Fruit fly (Drosophila melanogaster) whole organism, pupa: ENCODE measurements around the gene Unr.

Experiments used
- CG10348 ChIP-seq: fragments of 200-800 bp; sonication (Bioruptor generic); IDR thresholded peaks from 2 replicates; pipeline ENCODE4 v1.3.6; 2022; ENCODE audit warnings: missing biosample characterization, missing genetic modification characterization
- CG12605 ChIP-seq: fragments of 200-800 bp; sonication (Bioruptor generic); IDR thresholded peaks from 2 replicates; pipeline ENCODE4 v1.3.6; 2022; ENCODE audit warnings: missing biosample characterization, missing genetic modification characterization
- CG13204 ChIP-seq: fragments of 200-800 bp; sonication (Bioruptor generic); optimal IDR thresholded peaks from 2 replicates; lab custom pipeline; 2018; ENCODE audit warnings: missing biosample characterization, mild to moderate bottlenecking, missing genetic modification characterization, moderate library complexity
- CG14655 ChIP-seq: fragments of 200-800 bp; sonication (Bioruptor generic); optimal IDR thresholded peaks from 3 replicates; lab custom pipeline; 2017; ENCODE audit warnings: mild to moderate bottlenecking, missing biosample characterization, missing genetic modification reagents, missing genetic modification characterization
- CG15710 ChIP-seq: fragments of 200-800 bp; sonication (Bioruptor generic); optimal IDR thresholded peaks from 2 replicates; lab custom pipeline; 2018; ENCODE audit warnings: missing biosample characterization, mild to moderate bottlenecking, missing genetic modification characterization, moderate library complexity
- CG17806 ChIP-seq: fragments of 200-800 bp; sonication (Bioruptor generic); optimal IDR thresholded peaks from 2 replicates; lab custom pipeline; 2018; ENCODE audit warnings: missing biosample characterization, mild to moderate bottlenecking, missing genetic modification characterization, moderate library complexity
- CG32121 ChIP-seq: fragments of 200-800 bp; sonication (Bioruptor generic); IDR thresholded peaks from 2 replicates; pipeline ENCODE4 v1.3.6; 2022; ENCODE audit warnings: missing biosample characterization, missing genetic modification characterization
- CG34367 ChIP-seq: fragments of 200-800 bp; sonication (Bioruptor generic); optimal IDR thresholded peaks from 2 replicates; lab custom pipeline; 2018; ENCODE audit warnings: missing biosample characterization, mild to moderate bottlenecking, missing genetic modification characterization
- CG4496 ChIP-seq: fragments of 200-800 bp; sonication (Bioruptor generic); IDR thresholded peaks from 3 replicates; pipeline ENCODE4 v1.3.6; 2022; ENCODE audit warnings: missing biosample characterization, missing genetic modification characterization
- CG8159 ChIP-seq: fragments of 200-800 bp; sonication (Bioruptor generic); optimal IDR thresholded peaks from 3 replicates; lab custom pipeline; 2018; ENCODE audit warnings: missing biosample characterization, mild to moderate bottlenecking, missing genetic modification characterization, moderate library complexity
- CG8301 ChIP-seq: fragments of 200-800 bp; sonication (Bioruptor generic); optimal IDR thresholded peaks from 2 replicates; lab custom pipeline; 2018; ENCODE audit warnings: missing biosample characterization, mild to moderate bottlenecking, missing genetic modification characterization
- CG9948 ChIP-seq: fragments of 200-800 bp; sonication (Bioruptor generic); optimal IDR thresholded peaks from 2 replicates; lab custom pipeline; 2018; ENCODE audit warnings: missing biosample characterization, mild to moderate bottlenecking, missing genetic modification characterization, moderate library complexity
- D1 ChIP-seq: fragments of 200-800 bp; sonication (Bioruptor generic); optimal IDR thresholded peaks from 2 replicates; lab custom pipeline; 2018; ENCODE audit warnings: missing biosample characterization, mild to moderate bottlenecking, missing genetic modification characterization, moderate library complexity
- EcR ChIP-seq: fragments of 200-800 bp; sonication (Bioruptor generic); optimal IDR thresholded peaks from 3 replicates; lab custom pipeline; 2019; ENCODE audit warnings: missing biosample characterization, missing genetic modification characterization, mild to moderate bottlenecking, moderate library complexity, missing genetic modification reagents
- Ets98B ChIP-seq: fragments of 200-800 bp; sonication (Bioruptor generic); IDR thresholded peaks from 2 replicates; pipeline ENCODE4 v1.3.6; 2022; ENCODE audit warnings: missing biosample characterization, missing genetic modification characterization
- Pif1A ChIP-seq: fragments of 200-800 bp; sonication (Bioruptor generic); optimal IDR thresholded peaks from 3 replicates; lab custom pipeline; 2016; ENCODE audit warnings: missing biosample characterization, missing genetic modification characterization
- Pif1B ChIP-seq: fragments of 200-800 bp; sonication (Bioruptor generic); optimal IDR thresholded peaks from 3 replicates; lab custom pipeline; 2016; ENCODE audit warnings: missing biosample characterization, missing genetic modification characterization
- Snoo ChIP-seq: fragments of 200-800 bp; sonication (Bioruptor generic); optimal IDR thresholded peaks from 3 replicates; lab custom pipeline; 2017; ENCODE audit warnings: missing biosample characterization, mild to moderate bottlenecking, missing genetic modification characterization, inconsistent platforms
- fd96Ca ChIP-seq: fragments of 200-800 bp; sonication (Bioruptor generic); IDR thresholded peaks from 3 replicates; pipeline ENCODE4 v1.3.6; 2022; ENCODE audit warnings: missing biosample characterization, missing genetic modification characterization
- gl ChIP-seq: fragments of 200-800 bp; sonication (Bioruptor generic); optimal IDR thresholded peaks from 2 replicates; lab custom pipeline; 2018; ENCODE audit warnings: missing biosample characterization, mild to moderate bottlenecking, missing genetic modification characterization
- rn ChIP-seq: fragments of 200-800 bp; sonication (Bioruptor generic); IDR thresholded peaks from 2 replicates; pipeline ENCODE4 v1.3.6; 2022; ENCODE audit warnings: missing biosample characterization, missing genetic modification characterization

Unr gene

DNA sequence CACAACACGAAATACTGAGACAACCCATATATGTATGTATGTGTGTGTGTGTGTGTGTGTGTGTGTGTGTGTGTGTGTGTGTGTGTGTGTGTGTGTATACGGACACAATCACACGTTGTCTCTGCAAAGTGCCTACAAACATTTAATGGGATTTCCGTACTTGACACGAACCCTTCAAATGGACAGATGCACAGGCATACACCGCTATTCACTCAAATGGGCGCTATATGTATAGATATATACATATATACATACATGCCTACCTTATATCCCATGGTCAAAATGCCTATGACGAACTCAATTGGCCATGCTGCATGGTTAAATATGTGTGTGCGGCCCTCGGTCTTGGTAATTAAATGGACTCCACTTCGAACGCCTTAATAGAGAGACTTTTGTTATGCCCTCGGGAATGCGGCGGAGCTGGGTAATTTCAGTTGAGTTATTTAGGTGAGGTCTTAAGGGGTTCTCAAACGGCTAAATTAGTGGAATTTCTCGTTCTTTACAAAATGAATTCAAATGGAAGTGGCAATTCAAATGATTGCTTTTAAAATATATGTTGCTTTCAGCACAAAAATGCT lies 14.4 kb upstream of the Unr start:
- no peak for TF ChIP-seq CG13204
- no peak for TF ChIP-seq Snoo (tag; lab: Kevin White, UChicago)
- TF ChIP-seq CG17806, result no peak
- no peak for TF ChIP-seq CG8301 (tag; lab: Kevin White, UChicago)
- TF ChIP-seq Ets98B (GFP tag; lab: Robert Waterston, UW), result no peak
- TF ChIP-seq CG10348 (GFP tag; lab: Robert Waterston, UW), result no peak
- no peak for TF ChIP-seq fd96Ca (GFP tag; lab: Robert Waterston, UW)
- no peak for TF ChIP-seq CG32121 (GFP tag; lab: Robert Waterston, UW)
- TF ChIP-seq CG8159 (tag; lab: Kevin White, UChicago), result no peak
- TF ChIP-seq Pif1B, result no peak
- no peak for TF ChIP-seq CG9948 (tag; lab: Kevin White, UChicago)
- no peak for TF ChIP-seq EcR (GFP tag; lab: Kevin White, UChicago)
- TF ChIP-seq, all 21 proteins: peak for 0

DNA sequence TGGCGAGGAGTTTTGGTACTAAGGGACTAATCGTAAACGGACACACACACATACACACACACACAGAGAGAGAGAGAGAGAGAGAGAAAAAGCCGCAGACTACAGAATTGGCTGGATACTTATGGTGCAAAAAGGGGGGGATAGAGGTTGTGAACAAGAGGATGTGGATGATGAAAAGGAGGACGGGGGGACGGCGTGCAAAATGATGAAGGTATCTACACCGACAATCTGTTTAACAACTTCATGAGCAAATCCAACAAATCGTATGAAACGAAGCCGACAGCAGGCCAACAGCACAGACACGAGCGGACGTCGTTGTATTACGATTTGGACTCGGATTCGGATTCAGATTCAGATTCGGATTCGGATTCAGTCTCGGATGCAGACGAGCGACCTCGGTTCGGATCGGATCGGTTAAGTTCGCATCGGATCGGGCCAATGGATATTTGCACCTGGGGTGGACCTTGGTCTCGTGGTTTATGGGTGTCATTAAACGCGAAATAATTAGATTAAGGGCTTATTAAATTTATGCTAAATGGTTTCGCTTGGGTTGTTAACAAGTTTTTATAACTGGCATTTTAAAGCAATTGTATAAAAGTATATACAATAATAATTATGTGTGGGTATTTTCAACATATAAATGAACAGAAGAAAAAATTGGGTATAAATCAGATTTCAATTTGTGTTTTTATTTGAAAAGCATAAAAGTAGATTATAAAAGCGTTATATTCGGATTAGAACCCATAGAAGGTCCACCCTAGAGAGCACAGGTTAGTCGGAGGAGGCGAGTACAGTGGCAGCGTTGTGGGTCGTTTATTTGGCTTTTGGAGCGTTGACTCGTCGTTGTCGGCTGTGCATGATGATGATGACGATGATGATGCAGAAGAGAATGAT lies 13.1 kb upstream of the Unr start:
- no peak for TF ChIP-seq CG10348 (GFP tag; lab: Robert Waterston, UW)
- TF ChIP-seq gl (tag; lab: Kevin White, UChicago), result peak; percentile 88
- TF ChIP-seq CG9948 (tag; lab: Kevin White, UChicago), result peak; percentile 97
- peak; percentile 97 for TF ChIP-seq D1 (tag; lab: Kevin White, UChicago)
- peak; percentile 86 for TF ChIP-seq fd96Ca (GFP tag; lab: Robert Waterston, UW)
- peak; percentile 95 for TF ChIP-seq CG8301 (tag; lab: Kevin White, UChicago)
- peak; percentile 95 for TF ChIP-seq CG15710 (tag; lab: Kevin White, UChicago)
- TF ChIP-seq CG17806, result peak; percentile 96
- peak; percentile 96 for TF ChIP-seq Pif1A (GFP tag; lab: Kevin White, UChicago)
- peak; percentile 86 for TF ChIP-seq CG12605
- peak; percentile 90 for TF ChIP-seq CG32121 (GFP tag; lab: Robert Waterston, UW)
- TF ChIP-seq Ets98B (GFP tag; lab: Robert Waterston, UW), result peak; percentile 85
- TF ChIP-seq CG14655 (GFP tag; lab: Kevin White, UChicago), result peak; percentile 96
- TF ChIP-seq CG8159 (tag; lab: Kevin White, UChicago), result peak; percentile 100
- TF ChIP-seq CG4496 (GFP tag; lab: Robert Waterston, UW), result peak; percentile 88
- peak; percentile 96 for TF ChIP-seq Pif1B
- peak; percentile 96 for TF ChIP-seq Snoo (tag; lab: Kevin White, UChicago)
- peak; percentile 82 for TF ChIP-seq EcR (GFP tag; lab: Kevin White, UChicago)
- TF ChIP-seq rn, result peak; percentile 75
- peak; percentile 92 for TF ChIP-seq CG34367 (tag; lab: Kevin White, UChicago)
- peak; percentile 71 for TF ChIP-seq CG13204

DNA sequence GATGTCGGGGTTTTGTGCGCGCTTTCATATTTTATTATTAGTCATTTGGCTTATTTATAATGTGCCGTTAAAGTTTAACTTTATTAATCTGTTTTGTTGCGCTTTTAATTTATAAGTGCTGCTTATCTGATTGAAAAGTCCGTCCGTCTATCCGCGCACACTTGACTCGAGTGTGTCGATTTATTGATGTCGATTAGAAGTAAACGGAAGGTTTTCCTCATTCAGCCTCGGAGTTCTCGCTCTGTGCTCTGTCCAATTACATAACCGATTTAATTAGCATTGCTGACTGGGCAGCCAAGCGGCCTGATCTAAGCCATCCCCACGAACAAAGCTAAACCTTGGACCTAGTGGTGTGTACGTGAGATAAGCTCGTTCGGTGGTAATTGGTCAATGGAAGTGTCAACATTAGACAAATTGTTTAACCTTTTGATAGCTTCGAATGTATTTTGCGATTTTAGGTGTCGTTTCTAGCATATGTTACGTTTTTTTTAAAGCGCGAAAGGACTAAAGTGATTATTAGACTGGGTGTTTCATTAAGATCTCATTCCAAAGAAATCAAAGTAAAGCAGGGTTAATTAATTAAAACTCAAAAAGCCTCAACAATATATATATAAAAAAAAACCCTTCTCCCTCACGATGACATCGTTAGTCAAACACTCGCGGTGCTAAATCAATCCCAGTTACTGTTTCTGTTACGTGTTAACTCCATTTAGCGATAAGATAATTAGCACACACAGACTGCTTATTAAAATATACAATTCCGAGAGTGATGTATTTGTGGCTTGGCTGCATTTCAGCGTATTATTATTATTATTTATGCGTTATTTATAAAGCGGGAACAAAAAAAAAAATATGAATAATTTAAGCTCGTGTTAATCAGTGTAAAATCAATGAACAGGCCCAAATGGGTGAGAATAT lies 11.5 kb upstream of the Unr start:
- TF ChIP-seq gl (tag; lab: Kevin White, UChicago) (no peak), Pif1B (peak; percentile 21)

DNA sequence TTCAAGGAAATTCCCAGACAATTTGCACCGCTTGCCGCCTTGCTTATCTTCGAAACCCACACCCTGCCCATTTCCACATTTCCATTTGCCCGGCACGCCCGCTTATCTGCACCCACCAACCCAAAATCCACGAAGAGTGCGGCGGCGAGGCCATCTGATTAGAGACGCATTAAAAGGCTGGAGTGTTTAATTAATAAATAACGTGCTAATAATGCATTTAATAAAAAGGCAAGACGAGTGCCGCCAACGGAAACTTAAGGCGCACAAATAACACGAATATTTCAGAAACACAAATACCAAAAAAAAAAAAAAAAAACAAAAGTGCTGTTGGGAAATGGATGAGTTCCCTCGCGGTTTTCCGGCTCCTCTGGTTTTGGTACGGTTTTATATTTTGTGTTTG lies 10.8 kb upstream of the Unr start:
- TF ChIP-seq rn (no peak), gl (tag; lab: Kevin White, UChicago) (no peak), Snoo (tag; lab: Kevin White, UChicago) (no peak), CG17806 (no peak), EcR (GFP tag; lab: Kevin White, UChicago) (no peak), CG34367 (tag; lab: Kevin White, UChicago) (no peak), CG14655 (GFP tag; lab: Kevin White, UChicago) (no peak)

DNA sequence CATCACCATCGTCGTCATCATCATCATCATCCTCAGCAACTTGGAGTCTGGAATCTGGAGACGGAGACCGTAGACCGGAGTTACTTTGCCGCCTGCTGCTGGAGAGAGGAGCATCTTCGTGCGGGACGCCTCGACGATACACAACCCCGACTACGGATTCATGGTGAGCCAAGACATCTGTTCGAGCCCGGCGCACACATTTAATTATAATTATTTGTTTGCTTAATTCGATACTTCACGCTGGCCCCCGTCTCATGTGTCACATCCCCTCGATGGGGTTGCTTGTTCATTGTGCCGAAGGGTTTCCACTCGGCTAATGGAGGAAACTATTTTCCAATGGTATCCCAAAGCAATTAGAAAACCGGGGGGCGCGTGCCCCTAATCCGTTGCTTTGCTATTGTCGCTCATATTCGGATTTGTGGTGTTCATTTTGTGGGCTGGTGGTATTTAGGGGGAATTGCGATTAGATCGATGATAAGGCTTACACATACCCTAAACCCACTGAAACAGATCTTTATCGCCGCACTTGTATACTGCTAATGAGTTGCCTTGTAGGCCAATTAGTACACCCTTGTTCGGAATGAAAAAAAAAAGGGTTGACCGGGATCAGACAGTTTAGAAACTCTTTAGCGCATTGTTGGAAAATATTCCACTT lies 9.9 kb upstream of the Unr start:
- TF ChIP-seq CG8159 (tag; lab: Kevin White, UChicago), result no peak
- TF ChIP-seq EcR (GFP tag; lab: Kevin White, UChicago), result no peak
- TF ChIP-seq Pif1B, result no peak
- TF ChIP-seq rn, result no peak
- no peak for TF ChIP-seq CG13204
- TF ChIP-seq CG12605, result no peak
- TF ChIP-seq Pif1A (GFP tag; lab: Kevin White, UChicago), result no peak
- TF ChIP-seq Ets98B (GFP tag; lab: Robert Waterston, UW), result no peak
- TF ChIP-seq CG14655 (GFP tag; lab: Kevin White, UChicago), result no peak
- TF ChIP-seq CG34367 (tag; lab: Kevin White, UChicago), result no peak
- no peak for TF ChIP-seq CG15710 (tag; lab: Kevin White, UChicago)
- TF ChIP-seq fd96Ca (GFP tag; lab: Robert Waterston, UW), result no peak
- no peak for TF ChIP-seq CG9948 (tag; lab: Kevin White, UChicago)
- TF ChIP-seq D1 (tag; lab: Kevin White, UChicago), result no peak
- TF ChIP-seq Snoo (tag; lab: Kevin White, UChicago), result no peak
- no peak for TF ChIP-seq CG32121 (GFP tag; lab: Robert Waterston, UW)
- no peak for TF ChIP-seq gl (tag; lab: Kevin White, UChicago)
- no peak for TF ChIP-seq CG4496 (GFP tag; lab: Robert Waterston, UW)
- TF ChIP-seq CG10348 (GFP tag; lab: Robert Waterston, UW), result no peak
- no peak for TF ChIP-seq CG17806
